Worm (Caenorhabditis elegans) whole organism, L2 larva: ENCODE measurements around the gene srx-104.

Experiments used
- C34F6.9 ChIP-seq: fragments of 150-350 bp; optimal IDR thresholded peaks from 2 replicates; lab custom pipeline; 2014; ENCODE audit warnings: missing biosample characterization, missing genetic modification characterization
- R02D3.7 ChIP-seq: fragments of 150-350 bp; optimal IDR thresholded peaks from 2 replicates; lab custom pipeline; 2014; ENCODE audit warnings: missing biosample characterization, missing genetic modification characterization
- Y55F3AM.14 ChIP-seq: fragments of 200-800 bp; sonication (Bioruptor generic); optimal IDR thresholded peaks from 2 replicates; lab custom pipeline; 2018; ENCODE audit warnings: mild to moderate bottlenecking, missing genetic modification characterization, missing compliant biosample characterization
- alr-1 ChIP-seq: fragments of 150-350 bp; optimal IDR thresholded peaks from 2 replicates; lab custom pipeline; 2014; ENCODE audit warnings: missing biosample characterization, missing genetic modification characterization
- aly-2 ChIP-seq: fragments of 150-350 bp; optimal IDR thresholded peaks from 2 replicates; lab custom pipeline; 2014; ENCODE audit warnings: missing biosample characterization, missing genetic modification characterization
- ama-1 ChIP-seq: fragments of 150-350 bp; optimal IDR thresholded peaks from 2 replicates; lab custom pipeline; 2018; ENCODE audit warnings: inconsistent platforms
- blmp-1 ChIP-seq: sonication (generic microtip); optimal IDR thresholded peaks from 2 replicates; lab custom pipeline; 2017; ENCODE audit warnings: missing genetic modification characterization, mild to moderate bottlenecking, missing compliant biosample characterization, antibody characterized with exemption, moderate library complexity; ENCODE audit not compliant: insufficient read depth
- ceh-16 ChIP-seq: fragments of 150-350 bp; optimal IDR thresholded peaks from 2 replicates; lab custom pipeline; 2014; ENCODE audit warnings: missing biosample characterization, missing genetic modification characterization
- ceh-82 ChIP-seq: fragments of 150-350 bp; optimal IDR thresholded peaks from 2 replicates; lab custom pipeline; 2014; ENCODE audit warnings: missing biosample characterization, missing genetic modification characterization
- crh-2 ChIP-seq: sonication (generic microtip); optimal IDR thresholded peaks from 2 replicates; lab custom pipeline; 2017; ENCODE audit warnings: missing biosample characterization, missing genetic modification characterization
- dmd-4 ChIP-seq: sonication (generic microtip); optimal IDR thresholded peaks from 2 replicates; lab custom pipeline; 2017; ENCODE audit warnings: missing biosample characterization, missing genetic modification characterization
- gmeb-1 ChIP-seq: fragments of 150-350 bp; optimal IDR thresholded peaks from 2 replicates; lab custom pipeline; 2014; ENCODE audit warnings: missing biosample characterization, missing genetic modification characterization
- lin-13 ChIP-seq: fragments of 150-350 bp; optimal IDR thresholded peaks from 2 replicates; lab custom pipeline; 2014; ENCODE audit warnings: missing biosample characterization, missing genetic modification reagents, missing genetic modification characterization
- lin-39 ChIP-seq: fragments of 150-350 bp; optimal IDR thresholded peaks from 2 replicates; lab custom pipeline; 2014; ENCODE audit warnings: missing biosample characterization, missing genetic modification reagents, missing genetic modification characterization
- lsy-2 ChIP-seq, 2 experiments: fragments of 150-350 bp in 1 of 2; sonication (generic microtip) in 1 of 2; optimal IDR thresholded peaks; 2 replicates each; lab custom pipeline; 2014 to 2017; ENCODE audit warnings: missing biosample characterization in 2 of 2, missing genetic modification characterization in 2 of 2
- mab-5 ChIP-seq: fragments of 150-350 bp; optimal IDR thresholded peaks from 2 replicates; lab custom pipeline; 2014; ENCODE audit warnings: missing biosample characterization, missing genetic modification characterization
- mbf-1 ChIP-seq: sonication (generic microtip); optimal IDR thresholded peaks from 2 replicates; lab custom pipeline; 2017; ENCODE audit warnings: missing biosample characterization, missing genetic modification characterization
- mdl-1 ChIP-seq, 2 experiments: fragments of 150-350 bp in 1 of 2; sonication (generic microtip) in 1 of 2; optimal IDR thresholded peaks; 2 replicates each; lab custom pipeline; 2017; ENCODE audit warnings: missing biosample characterization in 2 of 2, missing genetic modification characterization in 2 of 2
- nhr-10 ChIP-seq: sonication (generic microtip); optimal IDR thresholded peaks from 2 replicates; lab custom pipeline; 2017; ENCODE audit warnings: missing biosample characterization, missing genetic modification characterization
- nhr-11 ChIP-seq: fragments of 150-350 bp; optimal IDR thresholded peaks from 2 replicates; lab custom pipeline; 2014; ENCODE audit warnings: missing biosample characterization, missing genetic modification characterization
- nhr-129 ChIP-seq: fragments of 150-350 bp; optimal IDR thresholded peaks from 2 replicates; lab custom pipeline; 2014; ENCODE audit warnings: missing biosample characterization, missing genetic modification characterization
- nhr-21 ChIP-seq: fragments of 150-350 bp; optimal IDR thresholded peaks from 2 replicates; lab custom pipeline; 2014; ENCODE audit warnings: missing biosample characterization, missing genetic modification characterization
- nhr-23 ChIP-seq: fragments of 150-350 bp; optimal IDR thresholded peaks from 2 replicates; lab custom pipeline; 2014; ENCODE audit warnings: missing biosample characterization, missing genetic modification reagents, missing genetic modification characterization
- nhr-237 ChIP-seq: fragments of 150-350 bp; optimal IDR thresholded peaks from 2 replicates; lab custom pipeline; 2014; ENCODE audit warnings: missing biosample characterization, missing genetic modification characterization
- nhr-25 ChIP-seq: fragments of 150-350 bp; sonication (generic microtip); optimal IDR thresholded peaks from 3 replicates; lab custom pipeline; 2014; ENCODE audit warnings: missing biosample characterization, missing genetic modification characterization
- nhr-77 ChIP-seq: fragments of 150-350 bp; optimal IDR thresholded peaks from 2 replicates; lab custom pipeline; 2014; ENCODE audit warnings: missing biosample characterization, missing genetic modification characterization
- peb-1 ChIP-seq: fragments of 150-350 bp; optimal IDR thresholded peaks from 2 replicates; lab custom pipeline; 2014; ENCODE audit warnings: missing biosample characterization, missing genetic modification characterization
- sem-4 ChIP-seq: fragments of 150-350 bp; optimal IDR thresholded peaks from 2 replicates; lab custom pipeline; 2014; ENCODE audit warnings: missing biosample characterization, missing genetic modification reagents, missing genetic modification characterization
- skn-1 ChIP-seq: sonication (generic microtip); optimal IDR thresholded peaks from 2 replicates; lab custom pipeline; 2017; ENCODE audit warnings: missing biosample characterization, missing genetic modification characterization
- sma-3 ChIP-seq: sonication (generic microtip); optimal IDR thresholded peaks from 2 replicates; lab custom pipeline; 2016; ENCODE audit warnings: missing genetic modification reagents, missing genetic modification characterization, missing compliant biosample characterization
- sma-9 ChIP-seq, 2 experiments: fragments of 150-350 bp in 1 of 2; sonication (generic microtip) in 1 of 2; optimal IDR thresholded peaks; 2 replicates each; lab custom pipeline; 2014 to 2016; ENCODE audit warnings: missing genetic modification characterization in 2 of 2, mild to moderate bottlenecking in 1 of 2, missing biosample characterization in 1 of 2, missing compliant biosample characterization in 1 of 2, missing genetic modification reagents in 1 of 2, moderate library complexity in 1 of 2
- snpc-4 ChIP-seq: fragments of 150-350 bp; optimal IDR thresholded peaks from 2 replicates; lab custom pipeline; 2014; ENCODE audit warnings: missing biosample characterization, missing genetic modification characterization
- unc-39 ChIP-seq: fragments of 150-350 bp; optimal IDR thresholded peaks from 2 replicates; lab custom pipeline; 2014; ENCODE audit warnings: missing biosample characterization, missing genetic modification characterization
- unc-55 ChIP-seq: fragments of 150-350 bp; sonication (generic microtip); optimal IDR thresholded peaks from 3 replicates; lab custom pipeline; 2014; ENCODE audit warnings: missing biosample characterization, missing genetic modification reagents, missing genetic modification characterization
- unc-62 ChIP-seq: fragments of 150-350 bp; optimal IDR thresholded peaks from 2 replicates; lab custom pipeline; 2014; ENCODE audit warnings: missing biosample characterization, missing genetic modification reagents, missing genetic modification characterization
- ztf-11 ChIP-seq: sonication (generic microtip); optimal IDR thresholded peaks from 2 replicates; lab custom pipeline; 2017; ENCODE audit warnings: missing biosample characterization, missing genetic modification characterization
- ztf-4 ChIP-seq: fragments of 150-350 bp; optimal IDR thresholded peaks from 2 replicates; lab custom pipeline; 2014; ENCODE audit warnings: missing biosample characterization, missing genetic modification characterization

The srx-104 gene

ce11 chrII:3675176-3675575 lies 24.3 kb downstream of the srx-104 start, which contains the start of gene F19B10.2:
F19B10.2 (plus strand) TSS chrII:3675476.
- no peak for TF ChIP-seq R02D3.7 (tag; lab: Kevin White, UChicago)
- no peak for TF ChIP-seq lin-13 (GFP tag; lab: Kevin White, UChicago)
- no peak for TF ChIP-seq nhr-23 (tag; lab: Kevin White, UChicago)
- TF ChIP-seq unc-62 (GFP tag; lab: Kevin White, UChicago): no peak
- no peak for TF ChIP-seq mbf-1 (tag; lab: Kevin White, UChicago)
- no peak for TF ChIP-seq unc-55 (GFP tag; lab: Kevin White, UChicago)

- TF ChIP-seq Y55F3AM.14 (GFP tag; lab: Kevin White, UChicago) (no peak), nhr-10 (tag; lab: Kevin White, UChicago) (no peak), snpc-4 (tag; lab: Kevin White, UChicago) (no peak), ceh-16 (tag; lab: Kevin White, UChicago) (no peak), nhr-25 (tag; lab: Kevin White, UChicago) (no peak), mbf-1 (tag; lab: Kevin White, UChicago) (no peak), unc-39 (tag; lab: Kevin White, UChicago) (no peak), lin-13 (GFP tag; lab: Kevin White, UChicago) (no peak), dmd-4 (tag; lab: Kevin White, UChicago) (no peak), sem-4 (tag; lab: Kevin White, UChicago) (no peak), sma-9 (GFP tag; optimal IDR thresholded peaks at IDR 0.05; lab: Kevin White, UChicago) (no peak), sma-9 (tag; optimal IDR thresholded peaks at IDR 0.05; lab: Kevin White, UChicago) (no peak), ztf-11 (tag; lab: Kevin White, UChicago) (no peak), nhr-21 (no peak), C34F6.9 (tag; lab: Kevin White, UChicago) (no peak), nhr-23 (tag; lab: Kevin White, UChicago) (no peak), lin-39 (no peak)
These were observed 26.0 kb downstream of the srx-104 start, which contains the start of gene sea-1 for ce11 chrII:3673493-3673892. sea-1 (minus strand) TSS chrII:3673593.

DNA sequence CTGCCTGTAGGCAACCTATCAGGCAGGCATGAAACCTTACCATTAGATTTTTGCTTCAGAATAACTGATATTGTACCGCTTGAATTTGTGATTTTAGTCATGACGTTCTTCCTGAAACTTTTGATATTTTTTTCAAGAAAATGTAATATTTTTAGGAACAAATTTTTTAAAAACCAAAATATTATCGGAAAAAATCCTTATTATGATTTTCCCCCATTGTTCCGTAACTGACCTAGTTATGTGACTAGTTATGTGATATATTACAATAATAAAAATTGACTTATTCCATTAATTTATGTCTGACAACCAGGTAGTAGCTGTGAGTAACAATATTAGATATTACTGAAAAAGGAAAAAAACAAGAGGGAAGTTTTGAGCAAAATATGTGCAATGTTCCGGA lies 28.5 kb downstream of the srx-104 start, which contains the start of gene srx-98:
TSS of gene srx-98 (minus strand) at position 101 of the 400 bp plus-strand sequence.
- TF ChIP-seq mbf-1 (tag; lab: Kevin White, UChicago) (no peak), crh-2 (tag; lab: Kevin White, UChicago) (no peak), ztf-4 (tag; lab: Kevin White, UChicago) (no peak), nhr-23 (tag; lab: Kevin White, UChicago) (no peak), lin-39 (no peak), mdl-1 (tag; optimal IDR thresholded peaks at IDR 0.05; lab: Kevin White, UChicago) (no peak), unc-62 (GFP tag; lab: Kevin White, UChicago) (no peak), sma-3 (no peak), nhr-237 (tag; lab: Kevin White, UChicago) (no peak), ceh-82 (tag; lab: Kevin White, UChicago) (no peak), ama-1 (lab: Kevin White, UChicago) (no peak), Y55F3AM.14 (GFP tag; lab: Kevin White, UChicago) (no peak), nhr-129 (tag; lab: Kevin White, UChicago) (no peak), nhr-25 (tag; lab: Kevin White, UChicago) (no peak), gmeb-1 (tag; lab: Kevin White, UChicago) (no peak), skn-1 (no peak), lin-13 (GFP tag; lab: Kevin White, UChicago) (no peak), nhr-77 (tag; lab: Kevin White, UChicago) (no peak), mab-5 (tag; lab: Kevin White, UChicago) (no peak)

DNA sequence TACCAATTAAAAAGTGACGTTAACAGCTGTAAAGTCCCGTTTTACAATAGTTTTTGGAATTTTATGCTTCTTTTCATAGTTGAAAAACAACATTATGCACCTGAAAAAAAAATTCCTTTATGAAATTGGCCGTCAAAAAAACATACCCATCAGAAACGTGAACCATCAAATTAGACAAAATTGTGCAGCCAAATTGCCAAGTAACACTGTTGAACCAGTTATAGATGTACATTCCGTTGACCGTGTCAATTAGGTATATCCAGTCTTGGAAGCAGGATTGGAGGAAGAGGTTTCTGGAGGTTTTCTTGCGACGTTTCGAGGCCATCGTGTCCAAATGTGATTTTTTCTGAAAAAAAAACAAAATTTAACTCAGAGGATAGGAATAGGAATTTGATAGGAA lies 30.2 kb downstream of the srx-104 start, which contains the start of gene srx-97:
TSS of gene srx-97 (minus strand) at position 101 of the 400 bp plus-strand sequence.
- no peak for TF ChIP-seq aly-2 (tag; lab: Kevin White, UChicago)
- TF ChIP-seq nhr-21: no peak
- no peak for TF ChIP-seq ztf-4 (tag; lab: Kevin White, UChicago)
- no peak for TF ChIP-seq mab-5 (tag; lab: Kevin White, UChicago)

- TF ChIP-seq ceh-16 (tag; lab: Kevin White, UChicago) (no peak), ztf-4 (tag; lab: Kevin White, UChicago) (no peak), nhr-11 (tag; lab: Kevin White, UChicago) (no peak), ztf-11 (tag; lab: Kevin White, UChicago) (no peak), aly-2 (tag; lab: Kevin White, UChicago) (no peak), alr-1 (tag; lab: Kevin White, UChicago) (no peak), gmeb-1 (tag; lab: Kevin White, UChicago) (no peak), lin-13 (GFP tag; lab: Kevin White, UChicago) (no peak), lsy-2 (tag; optimal IDR thresholded peaks at IDR 0.05; lab: Kevin White, UChicago) (no peak), peb-1 (tag; lab: Kevin White, UChicago) (no peak), blmp-1 (tag; lab: Kevin White, UChicago) (no peak), mbf-1 (tag; lab: Kevin White, UChicago) (no peak), C34F6.9 (tag; lab: Kevin White, UChicago) (no peak)
These were observed 34.3 kb downstream of the srx-104 start for ce11 chrII:3665181-3665580.
